Worm (Caenorhabditis elegans) whole organism, L2 larva: Measurements from ENCODE around the gene mec-7.

Experiments used
- F13H6.1 ChIP-seq: sonication (generic microtip); optimal IDR thresholded peaks from 2 replicates; lab custom pipeline; 2016; ENCODE audit warnings: missing genetic modification characterization, missing compliant biosample characterization
- Y55F3AM.14 ChIP-seq: fragments of 200-800 bp; sonication (Bioruptor generic); optimal IDR thresholded peaks from 2 replicates; lab custom pipeline; 2018; ENCODE audit warnings: mild to moderate bottlenecking, missing genetic modification characterization, missing compliant biosample characterization
- ZK546.5 ChIP-seq: sonication (generic microtip); optimal IDR thresholded peaks from 2 replicates; lab custom pipeline; 2017; ENCODE audit warnings: missing biosample characterization, missing genetic modification characterization
- alr-1 ChIP-seq: fragments of 150-350 bp; optimal IDR thresholded peaks from 2 replicates; lab custom pipeline; 2014; ENCODE audit warnings: missing biosample characterization, missing genetic modification characterization
- aly-2 ChIP-seq: fragments of 150-350 bp; optimal IDR thresholded peaks from 2 replicates; lab custom pipeline; 2014; ENCODE audit warnings: missing biosample characterization, missing genetic modification characterization
- ama-1 ChIP-seq: fragments of 150-350 bp; optimal IDR thresholded peaks from 2 replicates; lab custom pipeline; 2018; ENCODE audit warnings: inconsistent platforms
- ceh-16 ChIP-seq: fragments of 150-350 bp; optimal IDR thresholded peaks from 2 replicates; lab custom pipeline; 2014; ENCODE audit warnings: missing biosample characterization, missing genetic modification characterization
- crh-2 ChIP-seq: sonication (generic microtip); optimal IDR thresholded peaks from 2 replicates; lab custom pipeline; 2017; ENCODE audit warnings: missing biosample characterization, missing genetic modification characterization
- dmd-4 ChIP-seq: sonication (generic microtip); optimal IDR thresholded peaks from 2 replicates; lab custom pipeline; 2017; ENCODE audit warnings: missing biosample characterization, missing genetic modification characterization
- egl-27 ChIP-seq: sonication (generic microtip); optimal IDR thresholded peaks from 3 replicates; lab custom pipeline; 2017; ENCODE audit warnings: missing biosample characterization, missing genetic modification reagents, missing genetic modification characterization
- elt-1 ChIP-seq: fragments of 150-350 bp; optimal IDR thresholded peaks from 2 replicates; lab custom pipeline; 2014; ENCODE audit warnings: missing biosample characterization, missing genetic modification characterization
- elt-3 ChIP-seq: sonication (generic microtip); optimal IDR thresholded peaks from 2 replicates; lab custom pipeline; 2017; ENCODE audit warnings: missing biosample characterization, missing genetic modification characterization
- lin-11 ChIP-seq: fragments of 150-350 bp; sonication (generic microtip); optimal IDR thresholded peaks from 2 replicates; lab custom pipeline; 2014; ENCODE audit warnings: missing biosample characterization, missing genetic modification characterization, inconsistent platforms, mixed read lengths
- lin-39 ChIP-seq: fragments of 150-350 bp; optimal IDR thresholded peaks from 2 replicates; lab custom pipeline; 2014; ENCODE audit warnings: missing biosample characterization, missing genetic modification reagents, missing genetic modification characterization
- lsy-2 ChIP-seq, 2 experiments: fragments of 150-350 bp in 1 of 2; sonication (generic microtip) in 1 of 2; optimal IDR thresholded peaks; 2 replicates each; lab custom pipeline; 2014 to 2017; ENCODE audit warnings: missing biosample characterization in 2 of 2, missing genetic modification characterization in 2 of 2
- mab-5 ChIP-seq: fragments of 150-350 bp; optimal IDR thresholded peaks from 2 replicates; lab custom pipeline; 2014; ENCODE audit warnings: missing biosample characterization, missing genetic modification characterization
- nhr-11 ChIP-seq: fragments of 150-350 bp; optimal IDR thresholded peaks from 2 replicates; lab custom pipeline; 2014; ENCODE audit warnings: missing biosample characterization, missing genetic modification characterization
- nhr-129 ChIP-seq: fragments of 150-350 bp; optimal IDR thresholded peaks from 2 replicates; lab custom pipeline; 2014; ENCODE audit warnings: missing biosample characterization, missing genetic modification characterization
- nhr-21 ChIP-seq: fragments of 150-350 bp; optimal IDR thresholded peaks from 2 replicates; lab custom pipeline; 2014; ENCODE audit warnings: missing biosample characterization, missing genetic modification characterization
- nhr-237 ChIP-seq: fragments of 150-350 bp; optimal IDR thresholded peaks from 2 replicates; lab custom pipeline; 2014; ENCODE audit warnings: missing biosample characterization, missing genetic modification characterization
- nhr-25 ChIP-seq: fragments of 150-350 bp; sonication (generic microtip); optimal IDR thresholded peaks from 3 replicates; lab custom pipeline; 2014; ENCODE audit warnings: missing biosample characterization, missing genetic modification characterization
- nhr-6 ChIP-seq: fragments of 150-350 bp; optimal IDR thresholded peaks from 2 replicates; lab custom pipeline; 2014; ENCODE audit warnings: missing biosample characterization, missing genetic modification characterization
- nhr-77 ChIP-seq: fragments of 150-350 bp; optimal IDR thresholded peaks from 2 replicates; lab custom pipeline; 2014; ENCODE audit warnings: missing biosample characterization, missing genetic modification characterization
- peb-1 ChIP-seq: fragments of 150-350 bp; optimal IDR thresholded peaks from 2 replicates; lab custom pipeline; 2014; ENCODE audit warnings: missing biosample characterization, missing genetic modification characterization
- sem-4 ChIP-seq: fragments of 150-350 bp; optimal IDR thresholded peaks from 2 replicates; lab custom pipeline; 2014; ENCODE audit warnings: missing biosample characterization, missing genetic modification reagents, missing genetic modification characterization
- skn-1 ChIP-seq: sonication (generic microtip); optimal IDR thresholded peaks from 2 replicates; lab custom pipeline; 2017; ENCODE audit warnings: missing biosample characterization, missing genetic modification characterization
- sma-3 ChIP-seq: sonication (generic microtip); optimal IDR thresholded peaks from 2 replicates; lab custom pipeline; 2016; ENCODE audit warnings: missing genetic modification reagents, missing genetic modification characterization, missing compliant biosample characterization
- sma-9 ChIP-seq, 2 experiments: fragments of 150-350 bp in 1 of 2; sonication (generic microtip) in 1 of 2; optimal IDR thresholded peaks; 2 replicates each; lab custom pipeline; 2014 to 2016; ENCODE audit warnings: missing genetic modification characterization in 2 of 2, mild to moderate bottlenecking in 1 of 2, missing biosample characterization in 1 of 2, missing compliant biosample characterization in 1 of 2, missing genetic modification reagents in 1 of 2, moderate library complexity in 1 of 2
- snpc-4 ChIP-seq: fragments of 150-350 bp; optimal IDR thresholded peaks from 2 replicates; lab custom pipeline; 2014; ENCODE audit warnings: missing biosample characterization, missing genetic modification characterization
- unc-39 ChIP-seq: fragments of 150-350 bp; optimal IDR thresholded peaks from 2 replicates; lab custom pipeline; 2014; ENCODE audit warnings: missing biosample characterization, missing genetic modification characterization
- zag-1 ChIP-seq: fragments of 150-350 bp; optimal IDR thresholded peaks from 2 replicates; lab custom pipeline; 2014; ENCODE audit warnings: missing biosample characterization, missing genetic modification characterization
- ztf-1 ChIP-seq: fragments of 200-800 bp; sonication (Bioruptor generic); conservative IDR thresholded peaks from 2 replicates; pipeline ENCODE4 v1.3.6; 2022; ENCODE audit warnings: missing genetic modification characterization, missing compliant biosample characterization
- ztf-11 ChIP-seq: sonication (generic microtip); optimal IDR thresholded peaks from 2 replicates; lab custom pipeline; 2017; ENCODE audit warnings: missing biosample characterization, missing genetic modification characterization

Gene mec-7

ce11 chrX:7752770-7753169, 23.7 kb downstream of the mec-7 start, which contains the start of gene deg-1:
Gene deg-1, plus strand, starts transcription at chrX:7753070.
- TF ChIP-seq ceh-16 (tag; lab: Kevin White, UChicago), result no peak
- TF ChIP-seq ZK546.5 (tag; lab: Kevin White, UChicago), result no peak
- TF ChIP-seq ztf-1 (GFP tag; lab: Robert Waterston, UW), result no peak
- no peak for TF ChIP-seq peb-1 (tag; lab: Kevin White, UChicago)
- no peak for TF ChIP-seq crh-2 (tag; lab: Kevin White, UChicago)
- TF ChIP-seq nhr-129 (tag; lab: Kevin White, UChicago), result no peak
- TF ChIP-seq nhr-77 (tag; lab: Kevin White, UChicago), result no peak
- no peak for TF ChIP-seq ama-1
- no peak for TF ChIP-seq elt-1
- TF ChIP-seq egl-27 (tag; lab: Kevin White, UChicago), result no peak
- no peak for TF ChIP-seq snpc-4

- TF ChIP-seq ztf-11, result no peak
- TF ChIP-seq elt-1, result no peak
- TF ChIP-seq F13H6.1 (tag; lab: Kevin White, UChicago), result no peak
- no peak for TF ChIP-seq nhr-25 (tag; lab: Kevin White, UChicago)
- no peak for TF ChIP-seq nhr-21 (tag; lab: Kevin White, UChicago)
- no peak for TF ChIP-seq nhr-237 (tag; lab: Kevin White, UChicago)
- TF ChIP-seq lin-11 (tag; lab: Kevin White, UChicago), result no peak
- TF ChIP-seq skn-1 (tag; lab: Kevin White, UChicago), result no peak
- no peak for TF ChIP-seq aly-2 (tag; lab: Kevin White, UChicago)
Measured at ce11 chrX:7750084-7750483, 26.4 kb downstream of the mec-7 start.

- TF ChIP-seq elt-1, result no peak
- TF ChIP-seq lin-39 (tag; lab: Kevin White, UChicago), result no peak
- TF ChIP-seq ama-1, result no peak
- no peak for TF ChIP-seq unc-39 (tag; lab: Kevin White, UChicago)
- TF ChIP-seq nhr-6 (tag; lab: Kevin White, UChicago), result no peak
- no peak for TF ChIP-seq sma-3 (GFP tag; lab: Kevin White, UChicago)
- no peak for TF ChIP-seq alr-1
- no peak for TF ChIP-seq ztf-11
- TF ChIP-seq lsy-2 (tag; optimal IDR thresholded peaks at IDR 0.05; lab: Kevin White, UChicago), result no peak
- TF ChIP-seq ztf-1 (GFP tag; lab: Robert Waterston, UW), result no peak
Measured at ce11 chrX:7745386-7745785, 31.1 kb downstream of the mec-7 start.

ce11 chrX:7743939-7744338, 32.5 kb downstream of the mec-7 start, which contains the start of gene ref-2:
Gene ref-2, plus strand, starts transcription at chrX:7744239.
- TF ChIP-seq aly-2 (tag; lab: Kevin White, UChicago) (no peak), zag-1 (tag; lab: Kevin White, UChicago) (no peak), F13H6.1 (tag; lab: Kevin White, UChicago) (no peak), sem-4 (tag; lab: Kevin White, UChicago) (no peak), ama-1 (no peak), snpc-4 (no peak), egl-27 (tag; lab: Kevin White, UChicago) (no peak), elt-1 (no peak), nhr-21 (tag; lab: Kevin White, UChicago) (no peak)

- TF ChIP-seq nhr-11 (tag; lab: Kevin White, UChicago) (no peak), elt-1 (no peak), sma-3 (GFP tag; lab: Kevin White, UChicago) (no peak), ztf-1 (GFP tag; lab: Robert Waterston, UW) (no peak)
- TF ChIP-seq, all 48 proteins: peak for 0
Measured at ce11 chrX:7739353-7739752, 37.1 kb downstream of the mec-7 start, which contains the start of gene K09F5.1. Gene K09F5.1, plus strand, starts transcription at chrX:7739653.

DNA sequence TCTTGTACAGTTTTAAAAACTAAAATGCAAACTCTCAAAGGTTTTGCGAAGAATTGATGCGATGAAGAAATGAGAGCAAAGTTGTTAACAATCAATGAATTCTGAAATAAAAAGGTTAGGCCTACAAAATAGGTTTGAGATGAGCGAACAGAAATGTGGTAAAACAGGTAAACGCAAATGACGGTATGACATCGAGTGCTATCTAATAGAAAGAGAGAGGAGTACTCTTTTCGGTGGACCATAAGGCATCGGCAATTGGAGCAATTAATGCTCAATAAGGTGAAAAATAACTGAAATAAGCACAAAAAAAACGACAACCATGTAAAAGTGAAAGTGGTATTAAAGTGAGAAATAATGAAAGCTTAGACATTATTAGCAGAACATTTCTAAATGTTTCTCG, 40.3 kb downstream of the mec-7 start, which contains the start of gene set-12:
TSS of gene set-12 (minus strand) at position 101 of the 400 bp plus-strand sequence.
- no peak for TF ChIP-seq dmd-4
- TF ChIP-seq egl-27 (tag; lab: Kevin White, UChicago), result no peak
- TF ChIP-seq mab-5 (tag; lab: Kevin White, UChicago), result no peak
- no peak for TF ChIP-seq Y55F3AM.14 (GFP tag; lab: Kevin White, UChicago)
- no peak for TF ChIP-seq lsy-2 (tag; optimal IDR thresholded peaks at IDR 0.05; lab: Kevin White, UChicago)
- no peak for TF ChIP-seq lin-11 (tag; lab: Kevin White, UChicago)
- TF ChIP-seq elt-3 (tag; lab: Kevin White, UChicago), result no peak
- no peak for TF ChIP-seq sma-9 (GFP tag; optimal IDR thresholded peaks at IDR 0.05; lab: Kevin White, UChicago)
- TF ChIP-seq sma-9 (tag; optimal IDR thresholded peaks at IDR 0.05; lab: Kevin White, UChicago), result no peak
- no peak for TF ChIP-seq unc-39 (tag; lab: Kevin White, UChicago)
- no peak for TF ChIP-seq sma-3 (GFP tag; lab: Kevin White, UChicago)
- no peak for TF ChIP-seq skn-1 (tag; lab: Kevin White, UChicago)
